Fruit fly (Drosophila melanogaster): ENCODE measurements around the gene pn.

The pn gene

dm6 chrX:2141854-2142216 lies 39.2 kb upstream of the pn start (continued):
- TF ChIP-seq Lpt (GFP tag; optimal IDR thresholded peaks at IDR 0.05): no peak
- no peak; the same call in 2 of the 3 replicates for TF ChIP-seq ase (GFP tag; IDR thresholded peaks at IDR 0.05)
- 0 out of 2 replicates have a peak, but pooled peaks have one; percentile 12 for TF ChIP-seq GATAe (GFP tag; conservative IDR thresholded peaks at IDR 0.05)
- no peak for TF ChIP-seq CG5953 (GFP tag; IDR thresholded peaks at IDR 0.05)
- no peak for TF ChIP-seq p53 (GFP tag; optimal IDR thresholded peaks at IDR 0.05)
- TF ChIP-seq CG4328 (GFP tag; optimal IDR thresholded peaks at IDR 0.05): peak; percentile 2
- no peak for TF ChIP-seq Antp (GFP tag; optimal IDR thresholded peaks at IDR 0.05)
- TF ChIP-seq wdn (GFP tag; IDR thresholded peaks at IDR 0.05): no peak
- no peak for TF ChIP-seq ro (GFP tag; IDR thresholded peaks at IDR 0.05)
- peak; percentile 68 for TF ChIP-seq CG2678 (tag; optimal IDR thresholded peaks at IDR 0.05)
- no peak for TF ChIP-seq HmgD (GFP tag; optimal IDR thresholded peaks at IDR 0.05)
- TF ChIP-seq CG7556 (GFP tag; optimal IDR thresholded peaks at IDR 0.05): peak; percentile 52
- no peak for TF ChIP-seq shn (GFP tag; optimal IDR thresholded peaks at IDR 0.05)
- peak; percentile 47 for TF ChIP-seq dmrt99B (tag; optimal IDR thresholded peaks at IDR 0.05)
- TF ChIP-seq CG15011 (GFP tag; optimal IDR thresholded peaks at IDR 0.05): peak; percentile 38
- TF ChIP-seq Awh (GFP tag; IDR thresholded peaks at IDR 0.05): peak; percentile 87
- peak; percentile 37; the same call in 1 of the 2 replicates for TF ChIP-seq NFAT (GFP tag; IDR thresholded peaks at IDR 0.05)
- TF ChIP-seq CG6654 (GFP tag; optimal IDR thresholded peaks at IDR 0.05): no peak
- no peak for TF ChIP-seq tio (GFP tag; optimal IDR thresholded peaks at IDR 0.05)
- TF ChIP-seq CG4360 (GFP tag; IDR thresholded peaks at IDR 0.05): 0 out of 2 replicates have a peak, but pooled peaks have one; percentile 11
- TF ChIP-seq Taf1 (GFP tag; IDR thresholded peaks at IDR 0.05): no peak
- TF ChIP-seq Opbp (GFP tag; IDR thresholded peaks at IDR 0.05; ENCODE audit: partially characterized antibody): no peak
- no peak for TF ChIP-seq CG15479 (GFP tag; optimal IDR thresholded peaks at IDR 0.05)
- peak; percentile 43 for TF ChIP-seq CG3838 (GFP tag; optimal IDR thresholded peaks at IDR 0.05)
- no peak for TF ChIP-seq aop (GFP tag; IDR thresholded peaks at IDR 0.05)
- no peak for TF ChIP-seq croc (GFP tag; conservative IDR thresholded peaks at IDR 0.05)
- TF ChIP-seq Chrac-16 (GFP tag; optimal IDR thresholded peaks at IDR 0.05): no peak
- peak; percentile 6 for TF ChIP-seq CG12219 (GFP tag; optimal IDR thresholded peaks at IDR 0.05)
- TF ChIP-seq CG6175 (GFP tag; IDR thresholded peaks at IDR 0.05): no peak
- TF ChIP-seq pho (GFP tag; optimal IDR thresholded peaks at IDR 0.05): peak; percentile 10
- TF ChIP-seq Meics (GFP tag; optimal IDR thresholded peaks at IDR 0.05): peak; percentile 57
- TF ChIP-seq CG12155 (GFP tag; optimal IDR thresholded peaks at IDR 0.05): peak; percentile 25
- TF ChIP-seq vfl (GFP tag; optimal IDR thresholded peaks at IDR 0.05): no peak
- no peak for TF ChIP-seq CkIIα-i1 (GFP tag; IDR thresholded peaks at IDR 0.05)
- TF ChIP-seq sima (GFP tag; optimal IDR thresholded peaks at IDR 0.05): no peak
- TF ChIP-seq CG3726 (GFP tag; IDR thresholded peaks at IDR 0.05): no peak
- TF ChIP-seq CG17361 (GFP tag; IDR thresholded peaks at IDR 0.05): 0 out of 3 replicates have a peak, but pooled peaks have one; percentile 49
- TF ChIP-seq Mad (GFP tag; optimal IDR thresholded peaks at IDR 0.05): peak; percentile 21
- TF ChIP-seq Kr (GFP tag; optimal IDR thresholded peaks at IDR 0.05): no peak
- TF ChIP-seq CG16863 (GFP tag; optimal IDR thresholded peaks at IDR 0.05): no peak
- peak; percentile 62 for TF ChIP-seq nau (GFP tag; optimal IDR thresholded peaks at IDR 0.05)
- TF ChIP-seq CG4282 (GFP tag; optimal IDR thresholded peaks at IDR 0.05): no peak
- TF ChIP-seq CG13624 (GFP tag; optimal IDR thresholded peaks at IDR 0.05): no peak
- TF ChIP-seq CG10959 (GFP tag; IDR thresholded peaks at IDR 0.05): no peak
- no peak for TF ChIP-seq Rx (GFP tag; IDR thresholded peaks at IDR 0.05)
- peak; percentile 41 for TF ChIP-seq CG13894 (tag; optimal IDR thresholded peaks at IDR 0.05)
- TF ChIP-seq CG2120 (GFP tag; optimal IDR thresholded peaks at IDR 0.05): peak; percentile 57
- no peak for TF ChIP-seq H15 (GFP tag; IDR thresholded peaks at IDR 0.05)
- TF ChIP-seq Adf1 (GFP tag; IDR thresholded peaks at IDR 0.05): no peak
- no peak for TF ChIP-seq CG7963 (GFP tag; IDR thresholded peaks at IDR 0.05; ENCODE audit: partially characterized antibody)
- no peak for TF ChIP-seq Ets65A (GFP tag)
- TF ChIP-seq Hr51 (GFP tag; optimal IDR thresholded peaks at IDR 0.05): peak; percentile 46 to 57
- peak; percentile 77 for TF ChIP-seq MTF-1 (GFP tag; optimal IDR thresholded peaks at IDR 0.05; ENCODE audit: borderline replicate concordance)
